Worm (Caenorhabditis elegans): ENCODE results near the gene Y32F6B.1.
"Not testable (repeated sequence)": the region's sequence is repeated elsewhere in the genome, so short reads cannot be mapped to it uniquely, and the experiment has no call there.

Y32F6B.1 gene

DNA sequence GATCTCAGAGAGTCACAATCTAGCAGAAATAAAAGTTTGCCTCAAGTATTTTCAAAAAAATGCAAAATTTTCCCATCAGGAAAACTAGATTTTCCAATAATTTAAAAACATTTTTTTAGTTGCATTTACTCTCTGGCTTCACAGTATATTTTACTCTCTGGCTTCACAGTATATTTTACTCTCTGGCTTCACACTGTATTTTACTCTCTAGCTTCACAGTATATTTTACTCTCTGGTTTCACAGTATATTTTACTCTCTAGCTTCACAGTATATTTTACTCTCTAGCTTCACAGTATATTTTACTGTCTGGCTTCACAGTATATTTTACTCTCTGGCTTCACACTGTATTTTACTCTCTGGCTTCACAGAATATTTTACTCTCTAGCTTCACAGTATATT is 35.2 kb downstream of the Y32F6B.1 start:
- TF ChIP-seq unc-3 (GFP tag; conservative IDR thresholded peaks at IDR 0.05) (peak; percentile 56; the same call in 1 of the 2 replicates), ceh-45 (GFP tag; IDR thresholded peaks at IDR 0.05) (0 out of 2 replicates have a peak, but pooled peaks have one; percentile 20)
- TF ChIP-seq unc-3 (tag; optimal IDR thresholded peaks at IDR 0.05), result not testable (repeated sequence)

DNA sequence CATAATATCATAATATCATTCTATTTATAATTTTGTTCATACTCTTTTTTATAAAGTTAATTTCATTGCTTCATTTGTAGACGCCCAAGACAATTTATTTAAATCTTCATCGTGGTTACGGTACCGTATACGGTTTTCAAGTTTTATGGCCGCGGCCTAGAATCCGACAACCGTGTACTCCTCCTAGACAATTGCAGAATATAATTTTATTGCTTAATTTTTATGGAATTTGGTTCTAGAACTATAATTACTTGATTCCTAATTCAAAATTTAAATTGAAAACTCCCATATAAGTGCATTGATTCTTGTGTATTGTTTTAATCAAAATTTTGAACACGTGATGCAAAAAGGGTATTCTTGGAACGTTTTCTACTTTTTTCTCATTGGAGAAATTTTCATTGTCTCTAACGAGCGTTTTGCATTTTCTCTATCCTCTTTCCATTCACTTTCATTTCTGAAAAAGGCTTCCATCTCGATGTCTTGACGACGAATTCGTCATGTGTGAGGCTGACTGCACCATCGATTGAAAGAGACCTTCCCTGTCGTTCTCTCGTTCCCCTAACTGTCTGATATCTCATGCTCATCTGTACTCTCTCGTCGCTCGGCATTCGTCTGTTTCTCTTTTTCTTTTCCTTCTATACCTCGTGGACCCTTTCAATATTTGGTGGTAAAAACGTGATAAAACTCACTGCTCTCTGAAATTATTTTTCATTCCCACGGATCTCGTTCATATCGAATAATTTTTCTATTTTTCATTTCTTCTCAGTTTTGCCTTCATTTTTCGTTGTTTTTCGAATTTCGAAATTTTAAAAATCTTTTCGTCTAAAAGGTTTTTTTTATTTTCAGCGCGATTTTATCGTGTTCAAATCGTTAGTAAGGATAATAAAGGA is 43.2 kb downstream of the Y32F6B.1 start, which contains the start of gene pap-1:
pap-1 (plus strand) TSS at position 840 of the 890 bp plus-strand sequence.
- TF ChIP-seq dve-1 (tag; optimal IDR thresholded peaks at IDR 0.05) (no peak), K09A11.1 (tag; optimal IDR thresholded peaks at IDR 0.05; ENCODE audit: insufficient read depth) (no peak), ttx-3 (tag; optimal IDR thresholded peaks at IDR 0.05) (no peak), ceh-2 (tag; optimal IDR thresholded peaks at IDR 0.05) (peak; percentile 35), pha-2 (tag; optimal IDR thresholded peaks at IDR 0.05) (no peak), tbx-7 (tag; optimal IDR thresholded peaks at IDR 0.05) (peak; percentile 41), npax-4 (tag; optimal IDR thresholded peaks at IDR 0.05) (no peak), hlh-30 (tag; optimal IDR thresholded peaks at IDR 0.05; ENCODE audit: insufficient read depth) (peak; percentile 88), pax-1 (tag; optimal IDR thresholded peaks at IDR 0.05) (no peak), dmd-4 (tag; optimal IDR thresholded peaks at IDR 0.05; ENCODE audit: borderline replicate concordance) (no peak), T23F11.4 (GFP tag; optimal IDR thresholded peaks at IDR 0.05) (no peak), ceh-14 (tag; optimal IDR thresholded peaks at IDR 0.05) (no peak), C08G9.2 (tag; optimal IDR thresholded peaks at IDR 0.05) (peak; percentile 37), ref-2 (tag; optimal IDR thresholded peaks at IDR 0.05) (no peak), pha-4 (tag; optimal IDR thresholded peaks at IDR 0.05) (no peak), madf-2 (tag; optimal IDR thresholded peaks at IDR 0.05) (no peak), nfya-1 (tag; optimal IDR thresholded peaks at IDR 0.05) (peak; percentile 17), ets-4 (tag; optimal IDR thresholded peaks at IDR 0.05) (peak; percentile 3), ceh-31 (tag; optimal IDR thresholded peaks at IDR 0.05) (peak; percentile 50), gmeb-2 (tag; optimal IDR thresholded peaks at IDR 0.05) (no peak), zip-5 (tag; optimal IDR thresholded peaks at IDR 0.05) (peak; percentile 21), ztf-16 (tag; optimal IDR thresholded peaks at IDR 0.05) (no peak)

DNA sequence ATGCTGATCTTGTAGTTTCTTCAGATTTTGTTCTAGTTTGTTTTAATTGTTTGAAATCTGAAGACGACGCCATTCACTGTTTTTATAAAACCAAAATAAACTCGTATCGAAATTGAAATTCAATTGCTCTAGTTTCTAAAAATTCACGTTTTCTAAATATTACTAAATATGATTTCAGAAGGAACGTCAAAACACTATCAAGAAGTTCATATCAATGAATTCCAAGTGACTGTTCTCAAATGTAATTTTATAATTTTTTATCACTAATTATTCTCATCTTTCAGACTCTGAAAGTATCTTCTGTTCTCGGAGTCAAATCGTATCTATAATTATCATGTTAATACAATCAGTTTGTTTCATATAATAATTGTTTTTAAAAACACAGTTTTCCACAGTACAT is 43.8 kb downstream of the Y32F6B.1 start, which contains the start of gene snf-10:
snf-10 (minus strand) TSS at position 101 of the 400 bp plus-strand sequence.
- no peak for TF ChIP-seq unc-42 (tag; optimal IDR thresholded peaks at IDR 0.05)
- no peak for TF ChIP-seq madf-2 (tag; optimal IDR thresholded peaks at IDR 0.05)
- TF ChIP-seq ceh-2 (tag; optimal IDR thresholded peaks at IDR 0.05), result no peak
- TF ChIP-seq ceh-24 (tag; optimal IDR thresholded peaks at IDR 0.05), result no peak
- TF ChIP-seq C38D4.7 (GFP tag; optimal IDR thresholded peaks at IDR 0.05), result no peak
- no peak for TF ChIP-seq odd-2 (tag; optimal IDR thresholded peaks at IDR 0.05)
- TF ChIP-seq ahr-1 (tag; optimal IDR thresholded peaks at IDR 0.05), result no peak
- TF ChIP-seq pat-9 (tag; optimal IDR thresholded peaks at IDR 0.05), result no peak
- no peak for TF ChIP-seq fax-1 (tag; optimal IDR thresholded peaks at IDR 0.05)
- TF ChIP-seq pha-2 (tag; optimal IDR thresholded peaks at IDR 0.05), result no peak
- no peak for TF ChIP-seq elt-2 (tag; optimal IDR thresholded peaks at IDR 0.05)
- no peak for TF ChIP-seq nhr-232 (tag; optimal IDR thresholded peaks at IDR 0.05)
- TF ChIP-seq Y22D7AL.16 (tag; optimal IDR thresholded peaks at IDR 0.05), result no peak
- TF ChIP-seq unc-55 (GFP tag; optimal IDR thresholded peaks at IDR 0.05), result no peak
- TF ChIP-seq dve-1 (tag; optimal IDR thresholded peaks at IDR 0.05), result no peak
- TF ChIP-seq pax-1 (tag; optimal IDR thresholded peaks at IDR 0.05), result no peak

Data from whole organism, late embryonic.